Fruit fly (Drosophila melanogaster) whole organism, embryonic: ENCODE measurements around the gene CG31178.
A peak's percentile ranks its signal among the peaks of the same experiment; 100 is the strongest.

Source experiments
- Blimp-1 ChIP-seq: fragments of 200-800 bp; sonication (Bioruptor generic); optimal IDR thresholded peaks from 3 replicates; lab custom pipeline; 2018; ENCODE audit warnings: missing biosample characterization, missing genetic modification characterization, mild to moderate bottlenecking, moderate library complexity, missing genetic modification reagents
- CG11247 ChIP-seq: fragments of 200-800 bp; sonication (Bioruptor generic); IDR thresholded peaks from 2 replicates; pipeline ENCODE4 v1.3.6; 2022; ENCODE audit warnings: missing biosample characterization, missing genetic modification characterization
- CG12155 ChIP-seq: fragments of 200-800 bp; sonication (Bioruptor generic); optimal IDR thresholded peaks from 3 replicates; lab custom pipeline; 2016; ENCODE audit warnings: missing biosample characterization, missing genetic modification characterization
- CG12769 ChIP-seq: fragments of 200-800 bp; sonication (Bioruptor generic); optimal IDR thresholded peaks from 2 replicates; lab custom pipeline; 2019; ENCODE audit warnings: missing biosample characterization, mild to moderate bottlenecking, missing genetic modification characterization, moderate library complexity
- CG13287 ChIP-seq: fragments of 200-800 bp; sonication (Bioruptor generic); IDR thresholded peaks from 2 replicates; pipeline ENCODE4 v1.3.6; 2022; ENCODE audit warnings: missing biosample characterization, missing genetic modification characterization; ENCODE audit not compliant: partially characterized antibody
- CG13424 ChIP-seq: fragments of 200-800 bp; sonication (Bioruptor generic); optimal IDR thresholded peaks from 2 replicates; lab custom pipeline; 2019; ENCODE audit warnings: missing biosample characterization, mild to moderate bottlenecking, missing genetic modification characterization, moderate library complexity
- CG15479 ChIP-seq: fragments of 200-800 bp; sonication (Bioruptor generic); optimal IDR thresholded peaks from 3 replicates; lab custom pipeline; 2019; ENCODE audit warnings: missing biosample characterization, mild to moderate bottlenecking, missing genetic modification characterization, moderate library complexity
- CG1603 ChIP-seq: fragments of 200-800 bp; sonication (Bioruptor generic); optimal IDR thresholded peaks from 2 replicates; lab custom pipeline; 2019; ENCODE audit warnings: missing biosample characterization, mild to moderate bottlenecking, missing genetic modification characterization, moderate library complexity
- CG16815 ChIP-seq: fragments of 200-800 bp; sonication (Bioruptor generic); optimal IDR thresholded peaks from 3 replicates; lab custom pipeline; 2017; ENCODE audit warnings: missing biosample characterization, mild to moderate bottlenecking, missing genetic modification characterization
- CG18619 ChIP-seq: fragments of 200-800 bp; sonication (Bioruptor generic); optimal IDR thresholded peaks from 3 replicates; lab custom pipeline; 2017; ENCODE audit warnings: missing biosample characterization, mild to moderate bottlenecking, missing genetic modification characterization
- CG31388 ChIP-seq: fragments of 200-800 bp; sonication (Bioruptor generic); optimal IDR thresholded peaks from 2 replicates; lab custom pipeline; 2016; ENCODE audit warnings: missing biosample characterization, missing genetic modification characterization
- CG31441 ChIP-seq: fragments of 200-800 bp; sonication (Bioruptor generic); IDR thresholded peaks from 2 replicates; pipeline ENCODE4 v1.3.6; 2022; ENCODE audit warnings: missing biosample characterization, missing genetic modification characterization
- CG33557 ChIP-seq: fragments of 200-800 bp; sonication (Bioruptor generic); optimal IDR thresholded peaks from 2 replicates; lab custom pipeline; 2019; ENCODE audit warnings: missing biosample characterization, mild to moderate bottlenecking, missing genetic modification characterization, moderate library complexity
- CG4328 ChIP-seq: fragments of 200-800 bp; sonication (Bioruptor generic); optimal IDR thresholded peaks from 3 replicates; lab custom pipeline; 2017; ENCODE audit warnings: missing biosample characterization, missing genetic modification reagents, missing genetic modification characterization
- CG6765 ChIP-seq: fragments of 200-800 bp; sonication (Bioruptor generic); optimal IDR thresholded peaks from 3 replicates; lab custom pipeline; 2017; ENCODE audit warnings: missing biosample characterization, mild to moderate bottlenecking, missing genetic modification characterization
- CG6813 ChIP-seq: fragments of 200-800 bp; sonication (Bioruptor generic); optimal IDR thresholded peaks from 2 replicates; lab custom pipeline; 2017; ENCODE audit warnings: missing biosample characterization, missing genetic modification characterization, mild to moderate bottlenecking, moderate library complexity, missing genetic modification reagents
- CG8281 ChIP-seq: fragments of 200-800 bp; sonication (Bioruptor generic); optimal IDR thresholded peaks from 2 replicates; lab custom pipeline; 2018; ENCODE audit warnings: missing biosample characterization, mild to moderate bottlenecking, missing genetic modification characterization, moderate library complexity
- CG8388 ChIP-seq: fragments of 200-800 bp; sonication (Bioruptor generic); optimal IDR thresholded peaks from 2 replicates; lab custom pipeline; 2019; ENCODE audit warnings: missing biosample characterization, mild to moderate bottlenecking, missing genetic modification characterization, moderate library complexity
- CG8478 ChIP-seq: fragments of >200 bp; optimal IDR thresholded peaks from 2 replicates; lab custom pipeline; 2018
- CG9215 ChIP-seq: fragments of 200-800 bp; sonication (Bioruptor generic); IDR thresholded peaks from 2 replicates; pipeline ENCODE4 v1.3.6; 2022; ENCODE audit warnings: missing biosample characterization, missing genetic modification characterization
- CTCF ChIP-seq: fragments of 200-800 bp; sonication (Bioruptor generic); optimal IDR thresholded peaks from 2 replicates; lab custom pipeline; 2017; ENCODE audit warnings: missing biosample characterization, mild to moderate bottlenecking, missing genetic modification characterization, moderate library complexity
- Dip2 ChIP-seq: fragments of 200-800 bp; sonication (Bioruptor generic); IDR thresholded peaks from 2 replicates; pipeline ENCODE4 v1.3.6; 2022; ENCODE audit warnings: missing biosample characterization, missing genetic modification characterization
- Fer1 ChIP-seq: fragments of 200-800 bp; sonication (Bioruptor generic); optimal IDR thresholded peaks from 2 replicates; lab custom pipeline; 2017; ENCODE audit warnings: missing biosample characterization, mild to moderate bottlenecking, missing genetic modification characterization
- Gug ChIP-seq: fragments of 200-800 bp; sonication (Bioruptor generic); IDR thresholded peaks from 4 replicates; pipeline ENCODE4 v1.3.6; 2022; ENCODE audit warnings: missing biosample characterization, missing genetic modification characterization
- HLH4C ChIP-seq: fragments of 200-800 bp; sonication (Bioruptor generic); IDR thresholded peaks from 3 replicates; pipeline ENCODE4 v1.3.6; 2022; ENCODE audit warnings: missing biosample characterization, missing genetic modification characterization; ENCODE audit not compliant: partially characterized antibody
- HmgD ChIP-seq: fragments of 200-800 bp; sonication (Bioruptor generic); optimal IDR thresholded peaks from 3 replicates; lab custom pipeline; 2016; ENCODE audit warnings: missing biosample characterization, missing genetic modification characterization
- Hr39 ChIP-seq: fragments of >200 bp; optimal IDR thresholded peaks from 2 replicates; lab custom pipeline; 2017
- Hr51 ChIP-seq, 2 experiments: fragments of 200-800 bp; sonication (Bioruptor generic); optimal IDR thresholded peaks; 2 replicates in 1 of 2; 3 replicates in 1 of 2; lab custom pipeline; 2016 to 2018; ENCODE audit warnings: missing biosample characterization in 2 of 2, missing genetic modification characterization in 2 of 2, mild to moderate bottlenecking in 1 of 2, moderate library complexity in 1 of 2
- Ptx1 ChIP-seq: fragments of 200-800 bp; sonication (Bioruptor generic); IDR thresholded peaks from 2 replicates; pipeline ENCODE4 v1.3.6; 2022; ENCODE audit warnings: missing biosample characterization, missing genetic modification characterization
- ara ChIP-seq: fragments of 200-800 bp; sonication (Bioruptor generic); IDR thresholded peaks from 2 replicates; pipeline ENCODE4 v1.3.6; 2022; ENCODE audit warnings: missing biosample characterization, missing genetic modification characterization
- bbx ChIP-seq: fragments of 200-800 bp; sonication (Bioruptor generic); IDR thresholded peaks from 2 replicates; pipeline ENCODE4 v1.3.6; 2022; ENCODE audit warnings: missing biosample characterization, missing genetic modification characterization; ENCODE audit not compliant: partially characterized antibody
- caup ChIP-seq: fragments of 200-800 bp; sonication (Bioruptor generic); optimal IDR thresholded peaks from 3 replicates; lab custom pipeline; 2017; ENCODE audit warnings: missing biosample characterization, mild to moderate bottlenecking, missing genetic modification characterization, moderate library complexity; ENCODE audit not compliant: severe bottlenecking
- ci ChIP-seq: fragments of 200-800 bp; sonication (Bioruptor generic); IDR thresholded peaks from 3 replicates; pipeline ENCODE4 v1.3.6; 2022; ENCODE audit warnings: missing biosample characterization, missing genetic modification characterization
- crp ChIP-seq, 2 experiments: fragments of 200-800 bp; sonication (Bioruptor generic); optimal IDR thresholded peaks; 2 replicates in 1 of 2; 3 replicates in 1 of 2; lab custom pipeline; 2017; ENCODE audit warnings: missing biosample characterization in 2 of 2, missing genetic modification characterization in 2 of 2, mild to moderate bottlenecking in 1 of 2, moderate library complexity in 1 of 2
- gfzf ChIP-seq: fragments of 200-800 bp; sonication (Bioruptor generic); optimal IDR thresholded peaks from 2 replicates; lab custom pipeline; 2016; ENCODE audit warnings: missing biosample characterization, mild to moderate bottlenecking, missing genetic modification characterization, moderate library complexity
- grau ChIP-seq: fragments of 200-800 bp; optimal IDR thresholded peaks from 3 replicates; lab custom pipeline; 2019; ENCODE audit warnings: missing biosample characterization, mild to moderate bottlenecking, missing genetic modification characterization, moderate library complexity
- ham ChIP-seq: fragments of 200-800 bp; sonication (Bioruptor generic); IDR thresholded peaks from 2 replicates; pipeline ENCODE4 v1.3.6; 2022; ENCODE audit warnings: missing biosample characterization, missing genetic modification characterization
- hth ChIP-seq: fragments of >200 bp; optimal IDR thresholded peaks from 2 replicates; lab custom pipeline; 2017; ENCODE audit warnings: inconsistent platforms
- lov ChIP-seq, 2 experiments: fragments of 200-800 bp in 1 of 2; fragments of >200 bp in 1 of 2; sonication (Bioruptor generic) in 1 of 2; IDR thresholded peaks in 1 of 2; optimal IDR thresholded peaks in 1 of 2; 2 replicates in 1 of 2; 3 replicates in 1 of 2; pipeline versions ENCODE4 v1.3.6 to Lab custom; 2017 to 2022; ENCODE audit warnings: missing biosample characterization in 1 of 2, missing genetic modification characterization in 1 of 2
- nerfin-2 ChIP-seq: fragments of 200-800 bp; sonication (Bioruptor generic); IDR thresholded peaks from 2 replicates; pipeline ENCODE4 v1.3.6; 2022; ENCODE audit warnings: missing biosample characterization, missing genetic modification characterization; ENCODE audit not compliant: partially characterized antibody
- prd ChIP-seq, 3 experiments: fragments of >200 bp in 2 of 3; fragments of 200-800 bp in 1 of 3; sonication (Bioruptor generic) in 1 of 3; optimal IDR thresholded peaks in 2 of 3; IDR thresholded peaks in 1 of 3; 2 replicates in 2 of 3; 3 replicates in 1 of 3; pipeline versions ENCODE4 v1.3.6 to Lab custom; 2017 to 2022; ENCODE audit warnings: missing biosample characterization in 1 of 3, missing genetic modification characterization in 1 of 3
- pros ChIP-seq: fragments of 200-800 bp; sonication (Bioruptor generic); optimal IDR thresholded peaks from 3 replicates; lab custom pipeline; 2019; ENCODE audit warnings: missing biosample characterization, mild to moderate bottlenecking, missing genetic modification characterization, moderate library complexity
- rib ChIP-seq: fragments of 200-800 bp; sonication (Bioruptor generic); IDR thresholded peaks from 2 replicates; pipeline ENCODE4 v1.3.6; 2022; ENCODE audit warnings: missing biosample characterization, missing genetic modification characterization
- seq ChIP-seq: fragments of 200-800 bp; sonication (Bioruptor generic); IDR thresholded peaks from 2 replicates; pipeline ENCODE4 v1.3.6; 2022; ENCODE audit warnings: missing biosample characterization, missing genetic modification characterization
- shn ChIP-seq: fragments of 200-800 bp; sonication (Bioruptor generic); optimal IDR thresholded peaks from 3 replicates; lab custom pipeline; 2016; ENCODE audit warnings: missing biosample characterization, missing genetic modification characterization
- tin ChIP-seq: fragments of 200-800 bp; sonication (Bioruptor generic); optimal IDR thresholded peaks from 3 replicates; lab custom pipeline; 2016; ENCODE audit warnings: missing biosample characterization, missing genetic modification characterization
- tio ChIP-seq: fragments of 200-800 bp; sonication (Bioruptor generic); optimal IDR thresholded peaks from 2 replicates; lab custom pipeline; 2017; ENCODE audit warnings: missing biosample characterization, missing genetic modification characterization, inconsistent platforms
- ttk ChIP-seq: fragments of 200-800 bp; sonication (Bioruptor generic); IDR thresholded peaks from 2 replicates; pipeline ENCODE4 v2.1.2; 2022; ENCODE audit warnings: missing biosample characterization, missing genetic modification characterization
- unpg ChIP-seq: fragments of 200-800 bp; sonication (Bioruptor generic); optimal IDR thresholded peaks from 3 replicates; lab custom pipeline; 2018; ENCODE audit warnings: missing biosample characterization, mild to moderate bottlenecking, missing genetic modification characterization, moderate library complexity
- vvl ChIP-seq: fragments of 200-800 bp; sonication (Bioruptor generic); IDR thresholded peaks from 2 replicates; pipeline ENCODE4 v1.3.6; 2022; ENCODE audit warnings: missing biosample characterization, missing genetic modification characterization

The CG31178 gene

DNA sequence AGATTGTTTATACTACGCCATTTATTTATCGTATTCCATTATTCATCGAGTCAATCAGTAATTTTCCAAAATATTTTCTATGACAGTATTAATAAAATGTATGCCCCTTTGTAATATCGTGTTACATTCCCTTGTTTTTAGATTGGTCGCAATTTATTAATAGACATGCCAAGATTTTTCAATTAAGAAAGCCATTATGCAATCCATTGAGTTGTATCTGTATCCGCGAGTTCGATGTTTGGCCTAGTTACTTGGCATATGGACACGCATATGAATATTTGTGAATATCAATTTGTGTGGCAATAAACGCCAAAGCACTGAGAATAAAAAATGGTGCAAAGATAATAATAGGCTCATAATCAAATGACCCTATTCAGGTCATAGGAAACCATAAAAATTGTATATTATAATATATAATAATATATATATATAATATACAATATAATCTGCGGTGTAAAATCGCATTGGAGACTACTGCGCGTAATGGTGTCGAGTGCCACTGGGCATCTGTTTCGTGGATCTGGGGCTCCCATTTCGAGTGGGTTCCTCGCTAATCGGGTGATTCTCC is 9.6 kb upstream of the CG31178 start (continued):
- no peak for TF ChIP-seq caup (GFP tag; lab: Kevin White, UChicago)
- no peak for TF ChIP-seq ara
- no peak for TF ChIP-seq tio (GFP tag; lab: Kevin White, UChicago)
- no peak for TF ChIP-seq rib
- no peak for TF ChIP-seq CTCF (GFP tag; lab: Kevin White, UChicago)
- no peak for TF ChIP-seq nerfin-2 (GFP tag; lab: Robert Waterston, UW)
- no peak for TF ChIP-seq shn (GFP tag; lab: Kevin White, UChicago)
- no peak for TF ChIP-seq HLH4C (GFP tag; lab: Robert Waterston, UW)
- TF ChIP-seq gfzf (GFP tag; lab: Kevin White, UChicago) = no peak
- no peak for TF ChIP-seq bbx
- no peak for TF ChIP-seq CG1603 (tag; lab: Kevin White, UChicago)
- no peak for TF ChIP-seq CG11247 (GFP tag; lab: Robert Waterston, UW)
- TF ChIP-seq unpg (GFP tag; lab: Kevin White, UChicago) = peak; percentile 2
- no peak for TF ChIP-seq hth
- TF ChIP-seq Dip2 = no peak
- no peak for TF ChIP-seq CG13287 (GFP tag; lab: Robert Waterston, UW)
- no peak for TF ChIP-seq seq (GFP tag; lab: Robert Waterston, UW)
- 0 out of 2 replicates have a peak, but pooled peaks have one; percentile 29 for TF ChIP-seq CG31441 (GFP tag; lab: Robert Waterston, UW)
- no peak for TF ChIP-seq CG6765
- no peak for TF ChIP-seq CG12769 (tag; lab: Kevin White, UChicago)
- TF ChIP-seq Blimp-1 (GFP tag; lab: Kevin White, UChicago) = no peak
- TF ChIP-seq CG33557 (GFP tag; lab: Kevin White, UChicago) = no peak
- TF ChIP-seq CG6813 (GFP tag; lab: Kevin White, UChicago) = peak; percentile 5
- TF ChIP-seq Ptx1 (GFP tag; lab: Robert Waterston, UW) = no peak
- no peak for TF ChIP-seq CG15479 (GFP tag; lab: Kevin White, UChicago)
- TF ChIP-seq CG4328 = no peak
- TF ChIP-seq CG12155 (GFP tag; lab: Kevin White, UChicago) = no peak
- TF ChIP-seq grau (tag; lab: Kevin White, UChicago) = peak; percentile 3
- no peak for TF ChIP-seq ham (GFP tag; lab: Robert Waterston, UW)
- no peak for TF ChIP-seq Hr39
- no peak for TF ChIP-seq Fer1 (GFP tag; lab: Kevin White, UChicago)
- TF ChIP-seq ttk (GFP tag; lab: Robert Waterston, UW) = no peak
- no peak for TF ChIP-seq tin (GFP tag; lab: Kevin White, UChicago)
- no peak for TF ChIP-seq prd (optimal IDR thresholded peaks at IDR 0.05; lab: Kevin White, UChicago)
- TF ChIP-seq prd (GFP tag; IDR thresholded peaks at IDR 0.05; lab: Robert Waterston, UW) = no peak
- no peak for TF ChIP-seq CG18619 (GFP tag; lab: Kevin White, UChicago)
- TF ChIP-seq CG8281 = no peak
- TF ChIP-seq CG8388 (GFP tag; lab: Kevin White, UChicago) = no peak
- TF ChIP-seq Hr51 (GFP tag; optimal IDR thresholded peaks at IDR 0.05; lab: Kevin White, UChicago) = peak in 1 of 2 experiments; percentile 64
- peak; percentile 7 for TF ChIP-seq CG13424
- TF ChIP-seq lov (optimal IDR thresholded peaks at IDR 0.05; lab: Kevin White, UChicago) = no peak
- TF ChIP-seq lov (GFP tag; IDR thresholded peaks at IDR 0.05; lab: Robert Waterston, UW) = no peak
- TF ChIP-seq CG31388 (GFP tag; lab: Kevin White, UChicago) = no peak
- no peak for TF ChIP-seq CG9215 (GFP tag; lab: Robert Waterston, UW)
- no peak for TF ChIP-seq vvl (GFP tag; lab: Robert Waterston, UW)
- peak; percentile 52; the same call in 1 of the 3 replicates for TF ChIP-seq ci (GFP tag; lab: Robert Waterston, UW)
- TF ChIP-seq HmgD (GFP tag; lab: Kevin White, UChicago) = no peak
- TF ChIP-seq crp (GFP tag; optimal IDR thresholded peaks at IDR 0.05; lab: Kevin White, UChicago) = no peak
- no peak for TF ChIP-seq pros
- TF ChIP-seq CG16815 (GFP tag; lab: Kevin White, UChicago) = no peak
- no peak for TF ChIP-seq CG8478 (lab: Kevin White, UChicago)
- no peak for TF ChIP-seq Gug (GFP tag; lab: Robert Waterston, UW)
